Worm (Caenorhabditis elegans) whole organism, L4 larva: Measurements from ENCODE around the gene hil-4.

Experiments
- R02D3.7 ChIP-seq: fragments of 150-350 bp; sonication (generic microtip); optimal IDR thresholded peaks from 3 replicates; lab custom pipeline; 2014; ENCODE audit warnings: missing biosample characterization, missing genetic modification characterization
- ces-1 ChIP-seq: fragments of 150-350 bp; sonication (generic microtip); optimal IDR thresholded peaks from 4 replicates; lab custom pipeline; 2014; ENCODE audit warnings: missing biosample characterization, missing genetic modification reagents, missing genetic modification characterization
- daf-12 ChIP-seq: fragments of 150-350 bp; optimal IDR thresholded peaks from 2 replicates; lab custom pipeline; 2014; ENCODE audit warnings: missing biosample characterization, missing genetic modification reagents, missing genetic modification characterization
- egl-27 ChIP-seq: sonication (generic microtip); optimal IDR thresholded peaks from 3 replicates; lab custom pipeline; 2017; ENCODE audit warnings: missing biosample characterization, missing genetic modification reagents, missing genetic modification characterization
- nhr-237 ChIP-seq: sonication (generic microtip); optimal IDR thresholded peaks from 2 replicates; lab custom pipeline; 2017; ENCODE audit warnings: missing biosample characterization, missing genetic modification characterization
- vab-7 ChIP-seq: fragments of 200-800 bp; sonication (Bioruptor generic); IDR thresholded peaks from 2 replicates; pipeline ENCODE4 v1.3.6; 2022; ENCODE audit warnings: missing genetic modification reagents, missing genetic modification characterization, missing compliant biosample characterization

DNA sequence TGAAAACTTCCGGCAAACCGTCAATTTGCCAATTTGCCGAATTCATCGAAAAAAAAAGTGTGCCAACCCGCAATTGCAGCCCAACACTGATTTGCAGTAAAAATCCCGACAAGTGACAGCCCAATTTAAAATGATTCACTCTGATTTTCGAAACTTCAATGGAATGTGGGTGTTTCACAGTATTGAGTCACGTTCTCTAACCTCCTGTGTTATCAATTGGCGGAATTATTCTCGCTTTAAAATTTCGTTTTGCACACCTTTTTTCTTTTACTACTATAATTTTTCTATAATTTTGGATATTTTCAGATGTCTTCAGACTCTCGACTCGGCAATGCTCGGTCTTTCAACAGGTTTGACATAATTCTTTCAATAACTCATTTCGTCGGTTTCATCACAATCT is 31.8 kb upstream of the hil-4 start, which contains the start of gene F39G3.5:
- TF ChIP-seq ces-1 (GFP tag; lab: Kevin White, UChicago) (no peak), daf-12 (tag; lab: Kevin White, UChicago) (no peak), egl-27 (no peak), vab-7 (GFP tag; lab: Robert Waterston, UW) (no peak), R02D3.7 (tag; lab: Kevin White, UChicago) (no peak), nhr-237 (no peak)
